Fruit fly (Drosophila melanogaster) whole organism, embryonic: Measurements from ENCODE around the gene CG1440.

ENCODE experiments used
- CG13287 ChIP-seq: fragments of 200-800 bp; sonication (Bioruptor generic); IDR thresholded peaks from 2 replicates; pipeline ENCODE4 v1.3.6; 2022; ENCODE audit warnings: missing biosample characterization, missing genetic modification characterization; ENCODE audit not compliant: partially characterized antibody
- CG14667 ChIP-seq: fragments of 200-800 bp; sonication (Bioruptor generic); IDR thresholded peaks from 2 replicates; pipeline ENCODE4 v1.3.6; 2022; ENCODE audit warnings: missing biosample characterization, missing genetic modification characterization
- CG18011 ChIP-seq: fragments of 200-800 bp; sonication (Bioruptor generic); optimal IDR thresholded peaks from 2 replicates; lab custom pipeline; 2017; ENCODE audit warnings: missing biosample characterization, missing genetic modification characterization, mild to moderate bottlenecking, moderate library complexity, missing genotype
- CG2678 ChIP-seq: fragments of 200-800 bp; sonication (Bioruptor generic); optimal IDR thresholded peaks from 3 replicates; lab custom pipeline; 2019; ENCODE audit warnings: missing biosample characterization, mild to moderate bottlenecking, missing genetic modification characterization, moderate library complexity
- CG2712 ChIP-seq: fragments of 200-800 bp; optimal IDR thresholded peaks from 3 replicates; lab custom pipeline; 2019; ENCODE audit warnings: missing biosample characterization, mild to moderate bottlenecking, missing genetic modification characterization, moderate library complexity
- CG30020 ChIP-seq: fragments of 200-800 bp; optimal IDR thresholded peaks from 2 replicates; lab custom pipeline; 2019; ENCODE audit warnings: missing biosample characterization, mild to moderate bottlenecking, missing genetic modification characterization, moderate library complexity
- CG43689 ChIP-seq: fragments of 200-800 bp; sonication (Bioruptor generic); IDR thresholded peaks from 2 replicates; pipeline ENCODE4 v1.3.6; 2022; ENCODE audit warnings: missing biosample characterization, missing genetic modification characterization
- CG4424 ChIP-seq: fragments of 200-800 bp; sonication (Bioruptor generic); optimal IDR thresholded peaks from 3 replicates; lab custom pipeline; 2016; ENCODE audit warnings: missing biosample characterization, missing genetic modification characterization
- CG4820 ChIP-seq: fragments of 200-800 bp; sonication (Bioruptor generic); optimal IDR thresholded peaks from 3 replicates; lab custom pipeline; 2016; ENCODE audit warnings: missing biosample characterization, missing genetic modification characterization
- CG6272 ChIP-seq: fragments of 200-800 bp; sonication (Bioruptor generic); IDR thresholded peaks from 2 replicates; pipeline ENCODE4 v1.3.6; 2022; ENCODE audit warnings: missing biosample characterization, missing genetic modification characterization
- CG7987 ChIP-seq: fragments of 200-800 bp; sonication (Bioruptor generic); optimal IDR thresholded peaks from 2 replicates; lab custom pipeline; 2018; ENCODE audit warnings: missing biosample characterization, mild to moderate bottlenecking, missing genetic modification characterization, moderate library complexity
- D ChIP-seq, 2 experiments: fragments of 200-800 bp in 1 of 2; fragments of >200 bp in 1 of 2; sonication (Bioruptor generic) in 1 of 2; optimal IDR thresholded peaks; 2 replicates in 1 of 2; 3 replicates in 1 of 2; lab custom pipeline; 2017; ENCODE audit warnings: mild to moderate bottlenecking in 1 of 2, missing biosample characterization in 1 of 2, missing genetic modification characterization in 1 of 2, missing genetic modification reagents in 1 of 2
- Dfd ChIP-seq, 2 experiments: fragments of >200 bp; optimal IDR thresholded peaks; 2 replicates each; lab custom pipeline; 2017; ENCODE audit warnings: missing biosample characterization in 2 of 2, missing genetic modification characterization in 2 of 2
- E2f1 ChIP-seq: fragments of 200-800 bp; sonication (Bioruptor generic); IDR thresholded peaks from 2 replicates; pipeline ENCODE4 v1.3.6; 2022; ENCODE audit warnings: missing biosample characterization, missing genetic modification characterization
- Eip74EF ChIP-seq, 2 experiments: fragments of 200-800 bp in 1 of 2; fragments of >200 bp in 1 of 2; sonication (Bioruptor generic) in 1 of 2; optimal IDR thresholded peaks; 2 replicates each; lab custom pipeline; 2017 to 2019; ENCODE audit warnings: missing biosample characterization in 2 of 2, missing genetic modification characterization in 2 of 2, mild to moderate bottlenecking in 1 of 2, moderate library complexity in 1 of 2
- Fer1 ChIP-seq: fragments of 200-800 bp; sonication (Bioruptor generic); optimal IDR thresholded peaks from 2 replicates; lab custom pipeline; 2017; ENCODE audit warnings: missing biosample characterization, mild to moderate bottlenecking, missing genetic modification characterization
- H2.0 ChIP-seq: fragments of 200-800 bp; sonication (Bioruptor generic); IDR thresholded peaks from 2 replicates; pipeline ENCODE4 v1.3.6; 2022; ENCODE audit warnings: missing biosample characterization, missing genetic modification characterization
- HmgZ ChIP-seq: fragments of 200-800 bp; sonication (Bioruptor generic); optimal IDR thresholded peaks from 2 replicates; lab custom pipeline; 2018; ENCODE audit warnings: missing biosample characterization, mild to moderate bottlenecking, missing genetic modification characterization
- Hmr ChIP-seq: fragments of 200-800 bp; sonication (Bioruptor generic); optimal IDR thresholded peaks from 3 replicates; lab custom pipeline; 2017; ENCODE audit warnings: mild to moderate bottlenecking, missing biosample characterization, missing genetic modification reagents, missing genetic modification characterization
- Hmx ChIP-seq: fragments of 200-800 bp; sonication (Bioruptor generic); optimal IDR thresholded peaks from 2 replicates; lab custom pipeline; 2016; ENCODE audit warnings: missing biosample characterization, missing genetic modification characterization
- Hr3 ChIP-seq: fragments of 200-800 bp; sonication (Bioruptor generic); optimal IDR thresholded peaks from 3 replicates; lab custom pipeline; 2016; ENCODE audit warnings: missing biosample characterization, missing genetic modification characterization
- Lpt ChIP-seq: fragments of >200 bp; optimal IDR thresholded peaks from 2 replicates; lab custom pipeline; 2018; ENCODE audit warnings: missing biosample characterization, missing genetic modification characterization
- MTF-1 ChIP-seq: fragments of 200-800 bp; sonication (Bioruptor generic); optimal IDR thresholded peaks from 2 replicates; lab custom pipeline; 2018; ENCODE audit warnings: missing biosample characterization, mild to moderate bottlenecking, missing genetic modification characterization, borderline replicate concordance
- Med ChIP-seq: fragments of 200-800 bp; sonication (Bioruptor generic); peaks from one replicate; lab custom pipeline; 2016; ENCODE audit warnings: missing biosample characterization, missing genetic modification characterization, mild to moderate bottlenecking, inconsistent platforms, moderate library complexity
- Nf-YC ChIP-seq: fragments of 200-800 bp; optimal IDR thresholded peaks from 3 replicates; lab custom pipeline; 2019; ENCODE audit warnings: missing biosample characterization, mild to moderate bottlenecking, missing genetic modification characterization, moderate library complexity
- Pdp1 ChIP-seq, 2 experiments: fragments of 200-800 bp; sonication (Bioruptor generic); optimal IDR thresholded peaks; 3 replicates each; lab custom pipeline; 2016; ENCODE audit warnings: missing biosample characterization in 2 of 2, missing genetic modification characterization in 2 of 2, mild to moderate bottlenecking in 1 of 2, moderate library complexity in 1 of 2
- cg ChIP-seq: fragments of 200-800 bp; sonication (Bioruptor generic); optimal IDR thresholded peaks from 3 replicates; lab custom pipeline; 2019; ENCODE audit warnings: missing biosample characterization, mild to moderate bottlenecking, missing genetic modification characterization, moderate library complexity
- chinmo ChIP-seq: fragments of 200-800 bp; sonication (Bioruptor generic); IDR thresholded peaks from 4 replicates; pipeline ENCODE4 v1.3.6; 2022; ENCODE audit warnings: missing biosample characterization, missing genetic modification characterization; ENCODE audit not compliant: partially characterized antibody
- ci ChIP-seq: fragments of 200-800 bp; sonication (Bioruptor generic); IDR thresholded peaks from 3 replicates; pipeline ENCODE4 v1.3.6; 2022; ENCODE audit warnings: missing biosample characterization, missing genetic modification characterization
- crol ChIP-seq: fragments of 200-800 bp; sonication (Bioruptor generic); IDR thresholded peaks from 2 replicates; pipeline ENCODE4 v1.3.6; 2022; ENCODE audit warnings: missing biosample characterization, missing genetic modification characterization
- cwo ChIP-seq: fragments of 200-800 bp; sonication (Bioruptor generic); optimal IDR thresholded peaks from 3 replicates; lab custom pipeline; 2017; ENCODE audit warnings: missing biosample characterization, missing genetic modification characterization, mild to moderate bottlenecking, moderate library complexity, missing genetic modification reagents
- ftz-f1 ChIP-seq: fragments of 200-800 bp; sonication (Bioruptor generic); optimal IDR thresholded peaks from 2 replicates; lab custom pipeline; 2016; ENCODE audit warnings: missing biosample characterization, missing genetic modification characterization
- gsb ChIP-seq: fragments of 200-800 bp; sonication (Bioruptor generic); IDR thresholded peaks from 2 replicates; pipeline ENCODE4 v1.3.6; 2022; ENCODE audit warnings: missing biosample characterization, missing genetic modification characterization
- hkb ChIP-seq, 2 experiments: fragments of 200-800 bp in 1 of 2; fragments of >200 bp in 1 of 2; sonication (Bioruptor generic) in 1 of 2; IDR thresholded peaks in 1 of 2; optimal IDR thresholded peaks in 1 of 2; 2 replicates each; pipeline versions ENCODE4 v1.3.6 to Lab custom; 2017 to 2022; ENCODE audit warnings: missing biosample characterization in 1 of 2, missing genetic modification characterization in 1 of 2
- kni ChIP-seq: fragments of 200-800 bp; sonication (Bioruptor generic); optimal IDR thresholded peaks from 3 replicates; lab custom pipeline; 2017; ENCODE audit warnings: mild to moderate bottlenecking, missing biosample characterization, missing genetic modification reagents, missing genetic modification characterization
- lab ChIP-seq: fragments of 200-800 bp; sonication (Bioruptor generic); optimal IDR thresholded peaks from 3 replicates; lab custom pipeline; 2017; ENCODE audit warnings: missing biosample characterization, missing genetic modification characterization, mild to moderate bottlenecking, moderate library complexity, missing genetic modification reagents
- mirr ChIP-seq: fragments of 200-800 bp; sonication (Bioruptor generic); optimal IDR thresholded peaks from 3 replicates; lab custom pipeline; 2018; ENCODE audit warnings: missing biosample characterization, mild to moderate bottlenecking, missing genetic modification characterization
- oc ChIP-seq: fragments of 200-800 bp; sonication (Bioruptor generic); optimal IDR thresholded peaks from 2 replicates; lab custom pipeline; 2018; ENCODE audit warnings: missing biosample characterization, mild to moderate bottlenecking, missing genetic modification characterization, moderate library complexity
- ro ChIP-seq: fragments of 200-800 bp; sonication (Bioruptor generic); IDR thresholded peaks from 2 replicates; pipeline ENCODE4 v1.3.6; 2022; ENCODE audit warnings: missing biosample characterization, missing genetic modification characterization
- sd ChIP-seq: fragments of 200-800 bp; sonication (Bioruptor generic); optimal IDR thresholded peaks from 3 replicates; lab custom pipeline; 2018; ENCODE audit warnings: missing biosample characterization, mild to moderate bottlenecking, missing genetic modification characterization, moderate library complexity
- sqz ChIP-seq: fragments of 200-800 bp; sonication (Bioruptor generic); optimal IDR thresholded peaks from 3 replicates; lab custom pipeline; 2018; ENCODE audit warnings: missing biosample characterization, mild to moderate bottlenecking, missing genetic modification characterization
- tll ChIP-seq, 2 experiments: fragments of 200-800 bp in 1 of 2; fragments of >200 bp in 1 of 2; sonication (Bioruptor generic) in 1 of 2; optimal IDR thresholded peaks; 2 replicates each; lab custom pipeline; 2017 to 2019; ENCODE audit warnings: missing biosample characterization in 2 of 2, missing genetic modification characterization in 2 of 2, mild to moderate bottlenecking in 1 of 2, moderate library complexity in 1 of 2
- unpg ChIP-seq: fragments of 200-800 bp; sonication (Bioruptor generic); optimal IDR thresholded peaks from 3 replicates; lab custom pipeline; 2018; ENCODE audit warnings: missing biosample characterization, mild to moderate bottlenecking, missing genetic modification characterization, moderate library complexity
- z ChIP-seq: fragments of 200-800 bp; sonication (Bioruptor generic); IDR thresholded peaks from 3 replicates; pipeline ENCODE4 v1.3.6; 2022; ENCODE audit warnings: missing biosample characterization, missing genetic modification characterization
- zen ChIP-seq: fragments of 200-800 bp; sonication (Bioruptor generic); optimal IDR thresholded peaks from 3 replicates; lab custom pipeline; 2018; ENCODE audit warnings: missing biosample characterization, mild to moderate bottlenecking, missing genetic modification characterization, moderate library complexity
- zen2 ChIP-seq: fragments of 200-800 bp; sonication (Bioruptor generic); IDR thresholded peaks from 3 replicates; pipeline ENCODE4 v1.3.6; 2022; ENCODE audit warnings: missing biosample characterization, missing genetic modification characterization; ENCODE audit not compliant: partially characterized antibody

The CG1440 gene

DNA sequence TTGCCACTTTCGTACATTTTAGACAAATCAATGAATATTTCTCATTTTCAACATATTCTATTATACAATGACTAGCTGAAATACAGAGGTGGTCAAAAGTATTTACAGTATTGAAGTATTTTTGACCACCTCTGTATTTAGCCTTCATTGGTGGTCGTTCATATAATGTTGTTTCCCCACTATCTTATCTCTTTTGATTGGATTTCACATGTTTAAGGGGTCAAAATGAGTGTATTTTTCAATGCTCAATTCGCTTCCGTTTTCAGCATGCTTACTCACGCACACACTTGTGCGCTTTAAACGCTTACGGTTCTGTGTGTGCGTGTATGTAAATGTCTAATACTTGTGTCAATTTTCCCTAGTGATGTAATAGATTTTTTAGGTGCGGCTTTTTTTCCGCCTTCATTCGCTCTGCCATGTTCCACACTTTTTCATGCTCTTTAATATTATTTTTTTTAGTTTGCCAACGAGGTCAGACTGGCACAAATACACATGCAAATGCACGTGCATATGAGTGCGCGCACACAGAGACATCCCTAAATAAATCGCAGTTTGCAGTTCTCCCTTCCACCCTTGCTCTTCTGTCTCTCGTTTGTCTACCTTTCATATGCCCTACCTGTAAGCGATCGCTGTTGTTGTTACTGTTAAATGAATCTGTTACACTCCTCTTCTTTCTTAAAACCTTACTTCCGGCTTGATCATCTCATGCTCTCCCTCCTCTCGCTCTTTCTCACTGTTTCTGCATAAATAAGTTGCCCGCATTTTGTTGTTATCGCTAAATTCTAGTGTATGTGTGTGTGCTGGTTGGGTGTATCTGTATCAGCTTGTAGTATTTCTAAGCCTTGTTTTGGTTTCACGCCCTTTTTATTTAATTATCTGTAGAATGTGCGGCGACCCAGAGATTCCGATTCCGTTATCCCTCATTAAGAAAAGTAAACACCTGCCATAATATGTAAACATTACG lies 24.4 kb upstream of the CG1440 start (continued):
- TF ChIP-seq tll (GFP tag; optimal IDR thresholded peaks at IDR 0.05; lab: Kevin White, UChicago) = no peak
- peak; percentile 25 for TF ChIP-seq cwo (GFP tag; lab: Kevin White, UChicago)
- TF ChIP-seq sqz (GFP tag; lab: Kevin White, UChicago) = peak; percentile 75
- no peak for TF ChIP-seq gsb
- TF ChIP-seq CG18011 = no peak
- 0 out of 3 replicates have a peak, but pooled peaks have one; percentile 34 for TF ChIP-seq z (GFP tag; lab: Robert Waterston, UW)
- TF ChIP-seq Hr3 = no peak
- peak; percentile 92 for TF ChIP-seq chinmo (GFP tag; lab: Robert Waterston, UW)
- TF ChIP-seq kni = peak; percentile 73
- TF ChIP-seq Hmr (GFP tag; lab: Kevin White, UChicago) = peak; percentile 4
- no peak for TF ChIP-seq CG43689 (GFP tag; lab: Robert Waterston, UW)
- peak; percentile 49 for TF ChIP-seq lab
- TF ChIP-seq Hmx (GFP tag; lab: Kevin White, UChicago) = no peak
- TF ChIP-seq oc (tag; lab: Kevin White, UChicago) = no peak
- no peak for TF ChIP-seq CG14667
- no peak for TF ChIP-seq CG4424 (GFP tag; lab: Kevin White, UChicago)
- no peak for TF ChIP-seq CG2712 (tag; lab: Kevin White, UChicago)
- TF ChIP-seq unpg = no peak
- no peak for TF ChIP-seq Dfd (GFP tag; optimal IDR thresholded peaks at IDR 0.05; lab: Kevin White, UChicago)
- TF ChIP-seq Eip74EF (GFP tag; optimal IDR thresholded peaks at IDR 0.05; lab: Kevin White, UChicago) = peak in 1 of 2 experiments; percentile 76
- TF ChIP-seq cg = peak; percentile 83
- TF ChIP-seq ftz-f1 (GFP tag; lab: Kevin White, UChicago) = peak; percentile 17
- TF ChIP-seq zen = peak; percentile 25
- TF ChIP-seq H2.0 (GFP tag; lab: Robert Waterston, UW) = no peak
- TF ChIP-seq hkb (optimal IDR thresholded peaks at IDR 0.05; lab: Kevin White, UChicago) = no peak
- peak; percentile 7; the same call in 1 of the 2 replicates for TF ChIP-seq hkb (GFP tag; IDR thresholded peaks at IDR 0.05; lab: Robert Waterston, UW)
- peak; percentile 44 for TF ChIP-seq D (optimal IDR thresholded peaks at IDR 0.05; lab: Kevin White, UChicago)
- no peak for TF ChIP-seq D (GFP tag; optimal IDR thresholded peaks at IDR 0.05; lab: Kevin White, UChicago)
- TF ChIP-seq crol (GFP tag; lab: Robert Waterston, UW) = peak; percentile 67
- TF ChIP-seq MTF-1 (GFP tag; lab: Kevin White, UChicago) = no peak
- TF ChIP-seq zen2 (GFP tag; lab: Robert Waterston, UW) = no peak
- TF ChIP-seq CG4820 = no peak
- TF ChIP-seq CG30020 = no peak
- TF ChIP-seq Med (GFP tag; lab: Kevin White, UChicago) = peak; percentile 52
- TF ChIP-seq CG2678 (tag; lab: Kevin White, UChicago) = peak; percentile 23
- no peak for TF ChIP-seq CG13287 (GFP tag; lab: Robert Waterston, UW)
- peak; percentile 31 for TF ChIP-seq Nf-YC
- TF ChIP-seq CG7987 (GFP tag; lab: Kevin White, UChicago) = peak; percentile 26
- peak; percentile 79 for TF ChIP-seq mirr
- TF ChIP-seq ro (GFP tag; lab: Robert Waterston, UW) = no peak
- no peak for TF ChIP-seq Lpt
- TF ChIP-seq Pdp1 (GFP tag; optimal IDR thresholded peaks at IDR 0.05; lab: Kevin White, UChicago) = peak in 1 of 2 experiments; percentile 96
- no peak for TF ChIP-seq Fer1
- TF ChIP-seq HmgZ = peak; percentile 11
- no peak for TF ChIP-seq CG6272 (GFP tag; lab: Robert Waterston, UW)
- no peak for TF ChIP-seq E2f1
- TF ChIP-seq sd = peak; percentile 16
- peak; percentile 58; the same call in 1 of the 3 replicates for TF ChIP-seq ci (GFP tag; lab: Robert Waterston, UW)
